Fruit fly (Drosophila melanogaster): ENCODE data around the gene CG5516.

DNA sequence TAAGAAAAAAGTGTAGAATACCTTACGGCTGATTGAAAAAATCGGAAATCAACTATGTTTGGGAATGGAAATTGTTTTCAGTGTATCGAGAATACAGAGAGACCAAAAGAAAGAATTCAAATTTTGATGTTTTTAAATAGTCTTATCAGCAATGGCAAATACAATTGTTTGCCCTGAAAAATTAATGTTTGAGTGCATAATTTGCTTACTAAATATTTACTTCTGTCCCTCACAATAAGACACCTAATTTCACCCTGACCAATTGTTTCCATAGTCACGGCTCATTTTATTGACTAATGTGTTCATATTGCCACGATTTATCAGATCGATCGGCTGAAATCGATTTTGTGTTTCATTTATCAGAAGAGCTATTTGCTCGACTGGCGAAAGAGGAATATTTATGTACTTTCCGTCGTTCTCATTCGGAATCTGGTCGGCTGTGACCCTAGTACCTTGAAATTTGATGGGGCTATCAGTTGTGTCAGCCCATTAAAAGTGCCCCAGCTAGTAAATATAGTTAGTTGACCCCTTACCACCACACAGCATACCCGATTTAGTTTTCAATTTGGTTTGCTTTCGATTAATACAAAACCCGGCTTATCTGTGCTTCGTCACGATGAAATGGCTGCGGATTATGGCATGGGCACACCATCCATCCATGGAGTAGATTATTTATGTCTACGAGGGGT, 20.0 kb downstream of the CG5516 start:
- TF ChIP-seq dsx (GFP tag; optimal IDR thresholded peaks at IDR 0.05; ENCODE audit: poor library complexity, severe bottlenecking) = no peak
- TF ChIP-seq CG31627 (GFP tag; optimal IDR thresholded peaks at IDR 0.05) = no peak
- TF ChIP-seq CG6792 (GFP tag; optimal IDR thresholded peaks at IDR 0.05) = no peak
- no peak for TF ChIP-seq CG10669 (GFP tag; optimal IDR thresholded peaks at IDR 0.05)
- TF ChIP-seq CG6854 (GFP tag; optimal IDR thresholded peaks at IDR 0.05) = no peak

Measured in whole organism, prepupa.